Fruit fly (Drosophila melanogaster) whole organism, prepupa: ENCODE measurements around the gene CG45116.

Experiments
- CG11762 ChIP-seq: fragments of 200-800 bp; sonication (Bioruptor generic); optimal IDR thresholded peaks from 3 replicates; lab custom pipeline; 2016; ENCODE audit warnings: missing biosample characterization, missing genetic modification characterization; ENCODE audit not compliant: insufficient read depth
- CG16779 ChIP-seq: fragments of 200-800 bp; sonication (Bioruptor generic); optimal IDR thresholded peaks from 3 replicates; lab custom pipeline; 2017; ENCODE audit warnings: missing biosample characterization, mild to moderate bottlenecking, missing genetic modification characterization
- CG6276 ChIP-seq: fragments of 200-800 bp; sonication (Bioruptor generic); optimal IDR thresholded peaks from 2 replicates; lab custom pipeline; 2017; ENCODE audit warnings: missing biosample characterization, mild to moderate bottlenecking, missing genetic modification characterization
- Eip93F ChIP-seq: fragments of 200-800 bp; sonication (Bioruptor generic); optimal IDR thresholded peaks from 2 replicates; lab custom pipeline; 2016; ENCODE audit warnings: missing biosample characterization, mild to moderate bottlenecking, missing genetic modification characterization
- Sox15 ChIP-seq: fragments of 200-800 bp; sonication (Bioruptor generic); optimal IDR thresholded peaks from 3 replicates; lab custom pipeline; 2016; ENCODE audit warnings: missing biosample characterization, missing genetic modification characterization
- ss ChIP-seq, 2 experiments: fragments of 200-800 bp; sonication (Bioruptor generic); optimal IDR thresholded peaks; 2 replicates in 1 of 2; 3 replicates in 1 of 2; lab custom pipeline; 2017 to 2018; ENCODE audit warnings: mild to moderate bottlenecking in 2 of 2, missing biosample characterization in 2 of 2, missing genetic modification characterization in 2 of 2, moderate library complexity in 1 of 2

The CG45116 gene

dm6 chr3L:22749147-22749550 is 49.9 kb downstream of the CG45116 start, which contains the start of gene SPoCk (continued):
- TF ChIP-seq Sox15 (no peak), CG11762 (GFP tag; lab: Kevin White, UChicago) (no peak), CG16779 (tag; lab: Kevin White, UChicago) (no peak), ss (GFP tag; optimal IDR thresholded peaks at IDR 0.05; lab: Kevin White, UChicago) (peak; percentile 21 to 34), Eip93F (GFP tag; lab: Kevin White, UChicago) (no peak), CG6276 (no peak)
